Worm (Caenorhabditis elegans) whole organism, midembryonic: Measurements from ENCODE around the gene F23H12.3.

ENCODE experiments used
- flt-1 ChIP-seq: fragments of 200-800 bp; sonication (Bioruptor generic); IDR thresholded peaks from 2 replicates; pipeline ENCODE4 v1.3.6; 2022; ENCODE audit warnings: missing genetic modification characterization, missing compliant biosample characterization
- ref-1 ChIP-seq: fragments of 200-800 bp; sonication (Bioruptor generic); conservative IDR thresholded peaks from 2 replicates; pipeline ENCODE4 v1.3.6; 2022; ENCODE audit warnings: missing genetic modification reagents, missing genetic modification characterization, missing compliant biosample characterization

ce11 chrV:12358347-12358746, 13.4 kb downstream of the F23H12.3 start, which contains the start of gene F23H12.5:
- TF ChIP-seq ref-1 (GFP tag; lab: Robert Waterston, UW) (no peak), flt-1 (GFP tag; lab: Robert Waterston, UW) (no peak)
